Fruit fly (Drosophila melanogaster): Measurements from ENCODE around the gene snRNP-U1-C.

snRNP-U1-C gene

DNA sequence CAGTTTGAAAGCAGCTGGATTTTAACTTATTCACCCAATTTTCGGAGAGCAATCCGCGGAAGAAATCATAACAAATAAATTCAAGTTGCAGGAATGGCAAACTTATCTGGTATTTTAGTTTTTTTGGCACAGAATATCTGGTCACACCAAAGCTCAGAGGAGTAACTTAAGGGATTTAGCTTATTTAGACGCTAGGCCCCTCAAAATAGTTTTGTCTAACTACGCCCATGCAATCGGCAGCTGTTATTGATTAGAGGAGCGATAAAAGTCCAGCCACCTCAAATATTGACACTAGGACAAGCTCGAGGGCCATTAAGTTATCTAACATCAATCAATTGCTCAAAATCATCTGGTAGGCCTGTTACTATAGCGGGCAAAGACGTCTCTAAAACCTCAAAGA lies 45.3 kb upstream of the snRNP-U1-C start, which contains the start of the genes GatA and P5cr (continued):
- TF ChIP-seq CG3163 (GFP tag; optimal IDR thresholded peaks at IDR 0.05) (peak; percentile 66), chn (GFP tag; optimal IDR thresholded peaks at IDR 0.05) (peak; percentile 84), her (GFP tag; optimal IDR thresholded peaks at IDR 0.05) (peak; percentile 93), CG8089 (GFP tag; optimal IDR thresholded peaks at IDR 0.05) (peak; percentile 64), ham (GFP tag; IDR thresholded peaks at IDR 0.05) (peak; percentile 26; the same call in 1 of the 2 replicates), Hr3 (GFP tag; optimal IDR thresholded peaks at IDR 0.05) (peak; percentile 72), CG11456 (GFP tag; IDR thresholded peaks at IDR 0.05) (peak; percentile 96), PHDP (tag; optimal IDR thresholded peaks at IDR 0.05) (peak; percentile 78), ara (GFP tag; IDR thresholded peaks at IDR 0.05) (peak; percentile 60), sima (GFP tag; optimal IDR thresholded peaks at IDR 0.05) (peak; percentile 5), H2.0 (GFP tag; IDR thresholded peaks at IDR 0.05) (peak; percentile 81), CG9609 (GFP tag; optimal IDR thresholded peaks at IDR 0.05) (peak; percentile 86), CG14860 (GFP tag; IDR thresholded peaks at IDR 0.05; ENCODE audit: partially characterized antibody) (no peak), CG4617 (GFP tag; optimal IDR thresholded peaks at IDR 0.05; ENCODE audit: borderline replicate concordance) (peak; percentile 80), CG9876 (GFP tag; optimal IDR thresholded peaks at IDR 0.05) (peak; percentile 82), CG3847 (GFP tag; IDR thresholded peaks at IDR 0.05) (peak; percentile 83), CG6683 (GFP tag; optimal IDR thresholded peaks at IDR 0.05) (peak; percentile 61), CG15479 (GFP tag; optimal IDR thresholded peaks at IDR 0.05) (no peak), E2f2 (GFP tag; IDR thresholded peaks at IDR 0.05) (peak; percentile 61), CG4424 (GFP tag; optimal IDR thresholded peaks at IDR 0.05) (peak; percentile 79), Kr (GFP tag; optimal IDR thresholded peaks at IDR 0.05) (no peak), ewg (GFP tag; optimal IDR thresholded peaks at IDR 0.05) (peak; percentile 55), Rx (GFP tag; IDR thresholded peaks at IDR 0.05) (peak; percentile 78), CG2712 (tag; optimal IDR thresholded peaks at IDR 0.05) (peak; percentile 35), dimm (GFP tag; IDR thresholded peaks at IDR 0.05) (0 out of 2 replicates have a peak, but pooled peaks have one; percentile 13), dpn (GFP tag; optimal IDR thresholded peaks at IDR 0.05) (peak; percentile 83 to 92), gsb (GFP tag; IDR thresholded peaks at IDR 0.05) (peak; percentile 80), CG32767 (GFP tag; IDR thresholded peaks at IDR 0.05) (no peak), eve (GFP tag; optimal IDR thresholded peaks at IDR 0.05) (no peak), CG6791 (GFP tag; IDR thresholded peaks at IDR 0.05; ENCODE audit: partially characterized antibody) (no peak), CG31388 (GFP tag; optimal IDR thresholded peaks at IDR 0.05) (no peak), CG33213 (GFP tag; optimal IDR thresholded peaks at IDR 0.05) (peak; percentile 75), CG12659 (GFP tag; optimal IDR thresholded peaks at IDR 0.05) (peak; percentile 90), Hand (GFP tag; optimal IDR thresholded peaks at IDR 0.05) (peak; percentile 63), vnd (GFP tag; IDR thresholded peaks at IDR 0.05; ENCODE audit: partially characterized antibody) (no peak), CG8388 (GFP tag; optimal IDR thresholded peaks at IDR 0.05) (peak; percentile 32), dmrt99B (tag; optimal IDR thresholded peaks at IDR 0.05) (no peak), sr (GFP tag; IDR thresholded peaks at IDR 0.05) (peak; percentile 69), Six4 (GFP tag; optimal IDR thresholded peaks at IDR 0.05) (peak; percentile 72), shn (GFP tag; optimal IDR thresholded peaks at IDR 0.05) (peak; percentile 85), CG17568 (GFP tag; optimal IDR thresholded peaks at IDR 0.05) (no peak), CG15269 (tag; optimal IDR thresholded peaks at IDR 0.05) (peak; percentile 87), Mes4 (GFP tag; optimal IDR thresholded peaks at IDR 0.05) (no peak), CG34376 (GFP tag; optimal IDR thresholded peaks at IDR 0.05) (peak; percentile 82), sd (tag; optimal IDR thresholded peaks at IDR 0.05) (peak; percentile 74), croc (GFP tag; conservative IDR thresholded peaks at IDR 0.05) (no peak), abd-A (tag; optimal IDR thresholded peaks at IDR 0.05) (no peak), D (optimal IDR thresholded peaks at IDR 0.05) (no peak), D (GFP tag; optimal IDR thresholded peaks at IDR 0.05) (no peak), CG30431 (GFP tag; optimal IDR thresholded peaks at IDR 0.05) (peak; percentile 63), CG6689 (GFP tag; IDR thresholded peaks at IDR 0.05) (peak; percentile 65)

Data from whole organism, embryonic.